Fruit fly (Drosophila melanogaster) whole organism, embryonic: ENCODE data around the gene CG44476.
A peak's percentile ranks its signal among the peaks of the same experiment; 100 is the strongest.

Experiments
- CG10462 ChIP-seq: fragments of 200-800 bp; sonication (Bioruptor generic); optimal IDR thresholded peaks from 2 replicates; lab custom pipeline; 2016; ENCODE audit warnings: missing biosample characterization, missing genetic modification characterization
- CG11093 ChIP-seq: fragments of 200-800 bp; sonication (Bioruptor generic); IDR thresholded peaks from 3 replicates; pipeline ENCODE4 v1.3.6; 2022; ENCODE audit warnings: missing biosample characterization, missing genetic modification characterization
- CG12744 ChIP-seq: fragments of 200-800 bp; sonication (Bioruptor generic); optimal IDR thresholded peaks from 2 replicates; lab custom pipeline; 2016; ENCODE audit warnings: missing biosample characterization, missing genetic modification characterization
- CG13123 ChIP-seq: fragments of 200-800 bp; sonication (Bioruptor generic); optimal IDR thresholded peaks from 2 replicates; lab custom pipeline; 2016; ENCODE audit warnings: missing biosample characterization, missing genetic modification characterization
- CG1603 ChIP-seq: fragments of 200-800 bp; sonication (Bioruptor generic); optimal IDR thresholded peaks from 2 replicates; lab custom pipeline; 2019; ENCODE audit warnings: missing biosample characterization, mild to moderate bottlenecking, missing genetic modification characterization, moderate library complexity
- CG17568 ChIP-seq: fragments of 200-800 bp; sonication (Bioruptor generic); optimal IDR thresholded peaks from 2 replicates; lab custom pipeline; 2018; ENCODE audit warnings: missing biosample characterization, mild to moderate bottlenecking, missing genetic modification characterization, moderate library complexity
- CG18599 ChIP-seq: fragments of 200-800 bp; sonication (Bioruptor generic); optimal IDR thresholded peaks from 3 replicates; lab custom pipeline; 2017; ENCODE audit warnings: missing biosample characterization, missing genetic modification characterization, mild to moderate bottlenecking, moderate library complexity, missing genetic modification reagents
- CG2199 ChIP-seq: fragments of 200-800 bp; sonication (Bioruptor generic); IDR thresholded peaks from 3 replicates; pipeline ENCODE4 v1.3.6; 2022; ENCODE audit warnings: missing biosample characterization, missing genetic modification characterization
- CG4282 ChIP-seq: fragments of 200-800 bp; sonication (Bioruptor generic); optimal IDR thresholded peaks from 2 replicates; lab custom pipeline; 2016; ENCODE audit warnings: missing biosample characterization, missing genetic modification characterization
- CG4424 ChIP-seq: fragments of 200-800 bp; sonication (Bioruptor generic); optimal IDR thresholded peaks from 3 replicates; lab custom pipeline; 2016; ENCODE audit warnings: missing biosample characterization, missing genetic modification characterization
- CG4617 ChIP-seq: fragments of 200-800 bp; sonication (Bioruptor generic); optimal IDR thresholded peaks from 3 replicates; lab custom pipeline; 2016; ENCODE audit warnings: missing biosample characterization, missing genetic modification characterization, borderline replicate concordance
- CG4854 ChIP-seq: fragments of 200-800 bp; sonication (Bioruptor generic); optimal IDR thresholded peaks from 2 replicates; lab custom pipeline; 2016; ENCODE audit warnings: missing biosample characterization, missing genetic modification characterization, inconsistent platforms
- CG5180 ChIP-seq: fragments of 200-800 bp; sonication (Bioruptor generic); optimal IDR thresholded peaks from 3 replicates; lab custom pipeline; 2017; ENCODE audit warnings: missing biosample characterization, missing genetic modification characterization, mild to moderate bottlenecking, moderate library complexity, missing genetic modification reagents
- CG6683 ChIP-seq: fragments of 200-800 bp; sonication (Bioruptor generic); optimal IDR thresholded peaks from 2 replicates; lab custom pipeline; 2017; ENCODE audit warnings: missing biosample characterization, mild to moderate bottlenecking, missing genetic modification characterization, missing genetic modification reagents
- CG6765 ChIP-seq: fragments of 200-800 bp; sonication (Bioruptor generic); optimal IDR thresholded peaks from 3 replicates; lab custom pipeline; 2017; ENCODE audit warnings: missing biosample characterization, mild to moderate bottlenecking, missing genetic modification characterization
- CG7839 ChIP-seq: fragments of 200-800 bp; sonication (Bioruptor generic); optimal IDR thresholded peaks from 3 replicates; lab custom pipeline; 2018; ENCODE audit warnings: missing biosample characterization, mild to moderate bottlenecking, missing genetic modification characterization, moderate library complexity
- CG8089 ChIP-seq: fragments of 200-800 bp; sonication (Bioruptor generic); optimal IDR thresholded peaks from 3 replicates; lab custom pipeline; 2016; ENCODE audit warnings: missing biosample characterization, missing genetic modification characterization
- CG9215 ChIP-seq: fragments of 200-800 bp; sonication (Bioruptor generic); IDR thresholded peaks from 2 replicates; pipeline ENCODE4 v1.3.6; 2022; ENCODE audit warnings: missing biosample characterization, missing genetic modification characterization
- E2f1 ChIP-seq: fragments of 200-800 bp; sonication (Bioruptor generic); IDR thresholded peaks from 2 replicates; pipeline ENCODE4 v1.3.6; 2022; ENCODE audit warnings: missing biosample characterization, missing genetic modification characterization
- ERR ChIP-seq: fragments of 200-800 bp; sonication (Bioruptor generic); optimal IDR thresholded peaks from 2 replicates; lab custom pipeline; 2016; ENCODE audit warnings: missing biosample characterization, missing genetic modification characterization
- Fer2 ChIP-seq: fragments of 200-800 bp; sonication (Bioruptor generic); optimal IDR thresholded peaks from 2 replicates; lab custom pipeline; 2018; ENCODE audit warnings: missing biosample characterization, mild to moderate bottlenecking, missing genetic modification characterization, moderate library complexity
- HmgZ ChIP-seq: fragments of 200-800 bp; sonication (Bioruptor generic); optimal IDR thresholded peaks from 2 replicates; lab custom pipeline; 2018; ENCODE audit warnings: missing biosample characterization, mild to moderate bottlenecking, missing genetic modification characterization
- Hr39 ChIP-seq: fragments of >200 bp; optimal IDR thresholded peaks from 2 replicates; lab custom pipeline; 2017
- Meics ChIP-seq: fragments of 200-800 bp; sonication (Bioruptor generic); optimal IDR thresholded peaks from 2 replicates; lab custom pipeline; 2017; ENCODE audit warnings: missing biosample characterization, mild to moderate bottlenecking, missing genetic modification characterization
- Mrtf ChIP-seq: fragments of 200-800 bp; sonication (Bioruptor generic); IDR thresholded peaks from 3 replicates; pipeline ENCODE4 v1.3.6; 2022; ENCODE audit warnings: missing biosample characterization, missing genetic modification characterization
- Nf-YB ChIP-seq: fragments of 200-800 bp; sonication (Bioruptor generic); optimal IDR thresholded peaks from 3 replicates; lab custom pipeline; 2019; ENCODE audit warnings: missing biosample characterization, mild to moderate bottlenecking, missing genetic modification characterization, moderate library complexity
- Rfx ChIP-seq: fragments of 200-800 bp; sonication (Bioruptor generic); IDR thresholded peaks from 2 replicates; pipeline ENCODE4 v1.3.6; 2022; ENCODE audit warnings: missing biosample characterization, missing genetic modification characterization
- Side ChIP-seq: fragments of 200-800 bp; sonication (Bioruptor generic); optimal IDR thresholded peaks from 2 replicates; lab custom pipeline; 2016; ENCODE audit warnings: missing biosample characterization, missing genetic modification characterization
- Spps ChIP-seq: fragments of 200-800 bp; sonication (Bioruptor generic); optimal IDR thresholded peaks from 2 replicates; lab custom pipeline; 2018; ENCODE audit warnings: missing biosample characterization, mild to moderate bottlenecking, missing genetic modification characterization
- Xrp1 ChIP-seq: fragments of 200-800 bp; sonication (Bioruptor generic); IDR thresholded peaks from 2 replicates; pipeline ENCODE4 v1.3.6; 2022; ENCODE audit warnings: missing biosample characterization, missing genetic modification characterization
- corto ChIP-seq: fragments of 200-800 bp; sonication (Bioruptor generic); optimal IDR thresholded peaks from 2 replicates; lab custom pipeline; 2016; ENCODE audit warnings: missing biosample characterization, mild to moderate bottlenecking, missing genetic modification characterization, moderate library complexity
- dimm ChIP-seq: fragments of 200-800 bp; sonication (Bioruptor generic); IDR thresholded peaks from 2 replicates; pipeline ENCODE4 v1.3.6; 2022; ENCODE audit warnings: missing biosample characterization, missing genetic modification characterization
- eyg ChIP-seq: fragments of 200-800 bp; sonication (Bioruptor generic); optimal IDR thresholded peaks from 3 replicates; lab custom pipeline; 2016; ENCODE audit warnings: missing biosample characterization, missing genetic modification characterization
- fd102C ChIP-seq: fragments of 200-800 bp; sonication (Bioruptor generic); optimal IDR thresholded peaks from 2 replicates; lab custom pipeline; 2018; ENCODE audit warnings: missing biosample characterization, mild to moderate bottlenecking, missing genetic modification characterization, moderate library complexity
- hb ChIP-seq: fragments of 200-800 bp; sonication (Bioruptor generic); IDR thresholded peaks from 3 replicates; pipeline ENCODE4 v1.3.6; 2022; ENCODE audit warnings: missing biosample characterization, missing genetic modification characterization; ENCODE audit not compliant: partially characterized antibody
- klu ChIP-seq: fragments of 200-800 bp; sonication (Bioruptor generic); IDR thresholded peaks from 2 replicates; pipeline ENCODE4 v1.3.6; 2022; ENCODE audit warnings: missing biosample characterization, missing genetic modification characterization
- pita ChIP-seq: fragments of 200-800 bp; sonication (Bioruptor generic); optimal IDR thresholded peaks from 2 replicates; lab custom pipeline; 2017; ENCODE audit warnings: missing biosample characterization, mild to moderate bottlenecking, missing genetic modification characterization
- sens ChIP-seq: fragments of 200-800 bp; sonication (Bioruptor generic); peaks from one replicate; lab custom pipeline; 2016; ENCODE audit warnings: missing biosample characterization, missing genetic modification characterization
- stwl ChIP-seq: fragments of 200-800 bp; sonication (Bioruptor generic); optimal IDR thresholded peaks from 3 replicates; lab custom pipeline; 2018; ENCODE audit warnings: missing biosample characterization, mild to moderate bottlenecking, missing genetic modification characterization, moderate library complexity
- toy ChIP-seq: fragments of 200-800 bp; sonication (Bioruptor generic); IDR thresholded peaks from 2 replicates; pipeline ENCODE4 v1.3.6; 2022; ENCODE audit warnings: missing biosample characterization, missing genetic modification characterization
- zen2 ChIP-seq: fragments of 200-800 bp; sonication (Bioruptor generic); IDR thresholded peaks from 3 replicates; pipeline ENCODE4 v1.3.6; 2022; ENCODE audit warnings: missing biosample characterization, missing genetic modification characterization; ENCODE audit not compliant: partially characterized antibody
- zfh2 ChIP-seq: fragments of 200-800 bp; sonication (Bioruptor generic); optimal IDR thresholded peaks from 2 replicates; lab custom pipeline; 2016; ENCODE audit warnings: missing biosample characterization, missing genetic modification characterization

Gene CG44476

dm6 chr2L:18141471-18142345 is 28.7 kb upstream of the CG44476 start (continued):
- TF ChIP-seq CG4424 (peak; percentile 70), Mrtf (GFP tag; lab: Robert Waterston, UW) (peak; percentile 61; the same call in 1 of the 3 replicates), CG6683 (GFP tag; lab: Kevin White, UChicago) (peak; percentile 47), Xrp1 (GFP tag; lab: Robert Waterston, UW) (peak; percentile 57; the same call in 1 of the 2 replicates), CG17568 (GFP tag; lab: Kevin White, UChicago) (peak; percentile 59), CG5180 (GFP tag; lab: Kevin White, UChicago) (peak; percentile 74), CG4617 (GFP tag; lab: Kevin White, UChicago) (peak; percentile 4), pita (no peak), fd102C (GFP tag; lab: Kevin White, UChicago) (no peak), CG8089 (no peak), HmgZ (tag; lab: Kevin White, UChicago) (peak; percentile 24), E2f1 (GFP tag; lab: Robert Waterston, UW) (peak; percentile 47), Rfx (GFP tag; lab: Robert Waterston, UW) (peak; percentile 60), stwl (tag; lab: Kevin White, UChicago) (no peak), CG9215 (0 out of 2 replicates have a peak, but pooled peaks have one; percentile 15), CG1603 (tag; lab: Kevin White, UChicago) (peak; percentile 56), Spps (tag; lab: Kevin White, UChicago) (no peak), sens (GFP tag; lab: Kevin White, UChicago) (peak; percentile 90), CG10462 (GFP tag; lab: Kevin White, UChicago) (peak; percentile 49), Meics (GFP tag; lab: Kevin White, UChicago) (peak; percentile 70), corto (GFP tag; lab: Kevin White, UChicago) (no peak), zfh2 (GFP tag; lab: Kevin White, UChicago) (peak; percentile 52), CG18599 (GFP tag; lab: Kevin White, UChicago) (peak; percentile 63), Nf-YB (GFP tag; lab: Kevin White, UChicago) (peak; percentile 20), CG13123 (GFP tag; lab: Kevin White, UChicago) (peak; percentile 19), CG11093 (GFP tag; lab: Robert Waterston, UW) (peak; percentile 23; the same call in 1 of the 3 replicates), Side (no peak), toy (GFP tag; lab: Robert Waterston, UW) (no peak), klu (peak; percentile 29; the same call in 1 of the 2 replicates), CG12744 (no peak), CG7839 (tag; lab: Kevin White, UChicago) (peak; percentile 71), eyg (GFP tag; lab: Kevin White, UChicago) (no peak), Fer2 (no peak), CG2199 (GFP tag; lab: Robert Waterston, UW) (no peak)

dm6 chr2L:18140544-18140943 is 27.6 kb upstream of the CG44476 start:
- no peak for TF ChIP-seq CG6765
- peak; percentile 80 for TF ChIP-seq Hr39 (lab: Kevin White, UChicago)
- no peak for TF ChIP-seq ERR (GFP tag; lab: Kevin White, UChicago)
- TF ChIP-seq dimm (GFP tag; lab: Robert Waterston, UW), result 0 out of 2 replicates have a peak, but pooled peaks have one; percentile 30
- 0 out of 3 replicates have a peak, but pooled peaks have one; percentile 35 for TF ChIP-seq hb (GFP tag; lab: Robert Waterston, UW)
- TF ChIP-seq CG4854 (GFP tag; lab: Kevin White, UChicago), result no peak
- no peak for TF ChIP-seq CG4282 (GFP tag; lab: Kevin White, UChicago)
- TF ChIP-seq zen2, result 0 out of 3 replicates have a peak, but pooled peaks have one; percentile 33
